Worm (Caenorhabditis elegans) whole organism, L2 larva: Measurements from ENCODE around the gene gst-33.

Experiments used
- F13H6.1 ChIP-seq: sonication (generic microtip); optimal IDR thresholded peaks from 2 replicates; lab custom pipeline; 2016; ENCODE audit warnings: missing genetic modification characterization, missing compliant biosample characterization
- R02D3.7 ChIP-seq: fragments of 150-350 bp; optimal IDR thresholded peaks from 2 replicates; lab custom pipeline; 2014; ENCODE audit warnings: missing biosample characterization, missing genetic modification characterization
- ZK546.5 ChIP-seq: sonication (generic microtip); optimal IDR thresholded peaks from 2 replicates; lab custom pipeline; 2017; ENCODE audit warnings: missing biosample characterization, missing genetic modification characterization
- skn-1 ChIP-seq: sonication (generic microtip); optimal IDR thresholded peaks from 2 replicates; lab custom pipeline; 2017; ENCODE audit warnings: missing biosample characterization, missing genetic modification characterization

- TF ChIP-seq R02D3.7 (tag; lab: Kevin White, UChicago) (no peak), ZK546.5 (tag; lab: Kevin White, UChicago) (no peak), skn-1 (tag; lab: Kevin White, UChicago) (no peak), F13H6.1 (tag; lab: Kevin White, UChicago) (no peak)
Observed at ce11 chrV:3428697-3429096, 39.7 kb downstream of the gst-33 start, which contains the start of gene srab-20.
